Fruit fly (Drosophila melanogaster) whole organism, embryonic: Measurements from ENCODE around the gene Smox.
A peak's percentile ranks its signal among the peaks of the same experiment; 100 is the strongest.

Experiments used
- B-H2 ChIP-seq: fragments of 200-800 bp; sonication (Bioruptor generic); optimal IDR thresholded peaks from 2 replicates; lab custom pipeline; 2018; ENCODE audit warnings: missing biosample characterization, mild to moderate bottlenecking, missing genetic modification characterization
- Bdp1 ChIP-seq: fragments of 200-800 bp; sonication (Bioruptor generic); optimal IDR thresholded peaks from 3 replicates; lab custom pipeline; 2016; ENCODE audit warnings: missing biosample characterization, missing genetic modification characterization
- CG1024 ChIP-seq: fragments of 200-800 bp; sonication (Bioruptor generic); IDR thresholded peaks from 2 replicates; pipeline ENCODE4 v1.3.6; 2022; ENCODE audit warnings: missing biosample characterization, missing genetic modification characterization
- CG11560 ChIP-seq: fragments of 200-800 bp; sonication (Bioruptor generic); IDR thresholded peaks from 3 replicates; pipeline ENCODE4 v1.3.6; 2022; ENCODE audit warnings: missing biosample characterization, missing genetic modification characterization
- CG12236 ChIP-seq: fragments of 200-800 bp; sonication (Bioruptor generic); optimal IDR thresholded peaks from 2 replicates; lab custom pipeline; 2016; ENCODE audit warnings: missing biosample characterization, missing genetic modification characterization
- CG12299 ChIP-seq: fragments of 200-800 bp; sonication (Bioruptor generic); optimal IDR thresholded peaks from 2 replicates; lab custom pipeline; 2018; ENCODE audit warnings: missing biosample characterization, mild to moderate bottlenecking, missing genetic modification characterization
- CG12659 ChIP-seq: fragments of 200-800 bp; sonication (Bioruptor generic); optimal IDR thresholded peaks from 3 replicates; lab custom pipeline; 2017; ENCODE audit warnings: mild to moderate bottlenecking, missing biosample characterization, missing genetic modification reagents, missing genetic modification characterization
- CG1529 ChIP-seq: fragments of 200-800 bp; sonication (Bioruptor generic); optimal IDR thresholded peaks from 3 replicates; lab custom pipeline; 2018; ENCODE audit warnings: missing biosample characterization, missing genetic modification characterization
- CG1647 ChIP-seq: fragments of 200-800 bp; sonication (Bioruptor generic); optimal IDR thresholded peaks from 3 replicates; lab custom pipeline; 2016; ENCODE audit warnings: missing biosample characterization, missing genetic modification characterization
- CG17912 ChIP-seq: fragments of 200-800 bp; sonication (Bioruptor generic); optimal IDR thresholded peaks from 2 replicates; lab custom pipeline; 2018; ENCODE audit warnings: missing biosample characterization, mild to moderate bottlenecking, missing genetic modification characterization
- CG18262 ChIP-seq: fragments of 200-800 bp; optimal IDR thresholded peaks from 3 replicates; lab custom pipeline; 2019; ENCODE audit warnings: missing biosample characterization, mild to moderate bottlenecking, missing genetic modification characterization, moderate library complexity
- CG18476 ChIP-seq: fragments of 200-800 bp; sonication (Bioruptor generic); optimal IDR thresholded peaks from 2 replicates; lab custom pipeline; 2016; ENCODE audit warnings: missing biosample characterization, mild to moderate bottlenecking, missing genetic modification characterization
- CG18619 ChIP-seq: fragments of 200-800 bp; sonication (Bioruptor generic); optimal IDR thresholded peaks from 3 replicates; lab custom pipeline; 2017; ENCODE audit warnings: missing biosample characterization, mild to moderate bottlenecking, missing genetic modification characterization
- CG3163 ChIP-seq: fragments of 200-800 bp; sonication (Bioruptor generic); optimal IDR thresholded peaks from 3 replicates; lab custom pipeline; 2016; ENCODE audit warnings: missing biosample characterization, missing genetic modification characterization
- CG33213 ChIP-seq: fragments of 200-800 bp; sonication (Bioruptor generic); optimal IDR thresholded peaks from 3 replicates; lab custom pipeline; 2016; ENCODE audit warnings: missing biosample characterization, missing genetic modification characterization
- CG34422 ChIP-seq: fragments of 200-800 bp; sonication (Bioruptor generic); IDR thresholded peaks from 3 replicates; pipeline ENCODE4 v1.3.6; 2022; ENCODE audit warnings: missing biosample characterization, missing genetic modification characterization
- CG3838 ChIP-seq: fragments of 200-800 bp; sonication (Bioruptor generic); optimal IDR thresholded peaks from 3 replicates; lab custom pipeline; 2016; ENCODE audit warnings: missing biosample characterization, missing genetic modification characterization
- CG42726 ChIP-seq: fragments of 200-800 bp; sonication (Bioruptor generic); IDR thresholded peaks from 2 replicates; pipeline ENCODE4 v1.3.6; 2022; ENCODE audit warnings: missing biosample characterization, missing genetic modification characterization; ENCODE audit not compliant: partially characterized antibody
- CG4404 ChIP-seq: fragments of 200-800 bp; sonication (Bioruptor generic); IDR thresholded peaks from 2 replicates; pipeline ENCODE4 v1.3.6; 2022; ENCODE audit warnings: missing biosample characterization, missing genetic modification characterization
- CG7357 ChIP-seq: fragments of 200-800 bp; sonication (Bioruptor generic); IDR thresholded peaks from 3 replicates; pipeline ENCODE4 v1.3.6; 2022; ENCODE audit warnings: missing biosample characterization, missing genetic modification characterization
- CG7963 ChIP-seq: fragments of 200-800 bp; sonication (Bioruptor generic); IDR thresholded peaks from 3 replicates; pipeline ENCODE4 v1.3.6; 2022; ENCODE audit warnings: missing biosample characterization, missing genetic modification characterization; ENCODE audit not compliant: partially characterized antibody
- CG8290 ChIP-seq, 3 experiments: fragments of 200-800 bp; sonication (Bioruptor generic); optimal IDR thresholded peaks; 2 replicates each; lab custom pipeline; 2016 to 2019; ENCODE audit warnings: missing biosample characterization in 3 of 3, missing genetic modification characterization in 3 of 3, mild to moderate bottlenecking in 2 of 3, moderate library complexity in 1 of 3
- CG8924 ChIP-seq: fragments of 200-800 bp; optimal IDR thresholded peaks from 3 replicates; lab custom pipeline; 2019; ENCODE audit warnings: missing biosample characterization, mild to moderate bottlenecking, missing genetic modification characterization, moderate library complexity
- CG8944 ChIP-seq: fragments of 200-800 bp; sonication (Bioruptor generic); optimal IDR thresholded peaks from 3 replicates; lab custom pipeline; 2016; ENCODE audit warnings: missing biosample characterization, missing genetic modification characterization
- CHES-1-like ChIP-seq: fragments of 200-800 bp; sonication (Bioruptor generic); optimal IDR thresholded peaks from 2 replicates; lab custom pipeline; 2016; ENCODE audit warnings: missing biosample characterization, missing genetic modification characterization
- D19A ChIP-seq: fragments of 200-800 bp; optimal IDR thresholded peaks from 3 replicates; lab custom pipeline; 2019; ENCODE audit warnings: missing biosample characterization, mild to moderate bottlenecking, missing genetic modification characterization, moderate library complexity
- Elba2 ChIP-seq: fragments of 200-800 bp; sonication (Bioruptor generic); optimal IDR thresholded peaks from 3 replicates; lab custom pipeline; 2016; ENCODE audit warnings: missing biosample characterization, missing genetic modification characterization
- HLH3B ChIP-seq: fragments of 200-800 bp; sonication (Bioruptor generic); IDR thresholded peaks from 2 replicates; pipeline ENCODE4 v1.3.6; 2022; ENCODE audit warnings: missing biosample characterization, missing genetic modification characterization
- Hr51 ChIP-seq, 2 experiments: fragments of 200-800 bp; sonication (Bioruptor generic); optimal IDR thresholded peaks; 2 replicates in 1 of 2; 3 replicates in 1 of 2; lab custom pipeline; 2016 to 2018; ENCODE audit warnings: missing biosample characterization in 2 of 2, missing genetic modification characterization in 2 of 2, mild to moderate bottlenecking in 1 of 2, moderate library complexity in 1 of 2
- NC2β ChIP-seq: fragments of 200-800 bp; sonication (Bioruptor generic); optimal IDR thresholded peaks from 2 replicates; lab custom pipeline; 2016; ENCODE audit warnings: missing biosample characterization, missing genetic modification characterization
- Opbp ChIP-seq: fragments of 200-800 bp; sonication (Bioruptor generic); IDR thresholded peaks from 3 replicates; pipeline ENCODE4 v1.3.6; 2022; ENCODE audit warnings: missing biosample characterization, missing genetic modification characterization; ENCODE audit not compliant: partially characterized antibody
- Six4 ChIP-seq: fragments of 200-800 bp; sonication (Bioruptor generic); optimal IDR thresholded peaks from 2 replicates; lab custom pipeline; 2016; ENCODE audit warnings: missing biosample characterization, missing genetic modification characterization
- Sox100B ChIP-seq: fragments of 200-800 bp; sonication (Bioruptor generic); optimal IDR thresholded peaks from 3 replicates; lab custom pipeline; 2018; ENCODE audit warnings: missing biosample characterization, mild to moderate bottlenecking, missing genetic modification characterization
- ara ChIP-seq: fragments of 200-800 bp; sonication (Bioruptor generic); IDR thresholded peaks from 2 replicates; pipeline ENCODE4 v1.3.6; 2022; ENCODE audit warnings: missing biosample characterization, missing genetic modification characterization
- az2 ChIP-seq: fragments of 200-800 bp; sonication (Bioruptor generic); optimal IDR thresholded peaks from 3 replicates; lab custom pipeline; 2016; ENCODE audit warnings: missing biosample characterization, missing genetic modification characterization
- br ChIP-seq: fragments of >200 bp; optimal IDR thresholded peaks from 2 replicates; lab custom pipeline; 2017
- chif ChIP-seq, 2 experiments: fragments of 200-800 bp; sonication (Bioruptor generic); optimal IDR thresholded peaks; 3 replicates each; lab custom pipeline; 2016; ENCODE audit warnings: missing biosample characterization in 2 of 2, missing genetic modification characterization in 2 of 2
- chm ChIP-seq: fragments of 200-800 bp; sonication (Bioruptor generic); IDR thresholded peaks from 2 replicates; pipeline ENCODE4 v1.3.6; 2022; ENCODE audit warnings: missing biosample characterization, missing genetic modification characterization
- cwo ChIP-seq: fragments of 200-800 bp; sonication (Bioruptor generic); optimal IDR thresholded peaks from 3 replicates; lab custom pipeline; 2017; ENCODE audit warnings: missing biosample characterization, missing genetic modification characterization, mild to moderate bottlenecking, moderate library complexity, missing genetic modification reagents
- hbn ChIP-seq: fragments of 200-800 bp; sonication (Bioruptor generic); IDR thresholded peaks from 2 replicates; pipeline ENCODE4 v1.3.6; 2022; ENCODE audit warnings: missing biosample characterization, missing genetic modification characterization; ENCODE audit not compliant: partially characterized antibody
- nerfin-2 ChIP-seq: fragments of 200-800 bp; sonication (Bioruptor generic); IDR thresholded peaks from 2 replicates; pipeline ENCODE4 v1.3.6; 2022; ENCODE audit warnings: missing biosample characterization, missing genetic modification characterization; ENCODE audit not compliant: partially characterized antibody
- oc ChIP-seq: fragments of 200-800 bp; sonication (Bioruptor generic); optimal IDR thresholded peaks from 2 replicates; lab custom pipeline; 2018; ENCODE audit warnings: missing biosample characterization, mild to moderate bottlenecking, missing genetic modification characterization, moderate library complexity
- pho ChIP-seq: fragments of 200-800 bp; sonication (Bioruptor generic); optimal IDR thresholded peaks from 2 replicates; lab custom pipeline; 2016; ENCODE audit warnings: missing biosample characterization, missing genetic modification characterization
- phol ChIP-seq: fragments of 200-800 bp; sonication (Bioruptor generic); optimal IDR thresholded peaks from 3 replicates; lab custom pipeline; 2018; ENCODE audit warnings: missing biosample characterization, mild to moderate bottlenecking, missing genetic modification characterization, moderate library complexity
- repo ChIP-seq: fragments of 200-800 bp; sonication (Bioruptor generic); optimal IDR thresholded peaks from 2 replicates; lab custom pipeline; 2016; ENCODE audit warnings: missing biosample characterization, missing genetic modification characterization
- sima ChIP-seq: fragments of 200-800 bp; sonication (Bioruptor generic); optimal IDR thresholded peaks from 2 replicates; lab custom pipeline; 2016; ENCODE audit warnings: missing biosample characterization, missing genetic modification characterization
- sug ChIP-seq: fragments of 200-800 bp; optimal IDR thresholded peaks from 2 replicates; lab custom pipeline; 2019; ENCODE audit warnings: missing biosample characterization, mild to moderate bottlenecking, missing genetic modification characterization, moderate library complexity
- toy ChIP-seq: fragments of 200-800 bp; sonication (Bioruptor generic); IDR thresholded peaks from 2 replicates; pipeline ENCODE4 v1.3.6; 2022; ENCODE audit warnings: missing biosample characterization, missing genetic modification characterization
- usp ChIP-seq: fragments of >200 bp; optimal IDR thresholded peaks from 2 replicates; lab custom pipeline; 2017; ENCODE audit warnings: missing biosample characterization, missing genetic modification characterization
- zen2 ChIP-seq: fragments of 200-800 bp; sonication (Bioruptor generic); IDR thresholded peaks from 3 replicates; pipeline ENCODE4 v1.3.6; 2022; ENCODE audit warnings: missing biosample characterization, missing genetic modification characterization; ENCODE audit not compliant: partially characterized antibody

The Smox gene

DNA sequence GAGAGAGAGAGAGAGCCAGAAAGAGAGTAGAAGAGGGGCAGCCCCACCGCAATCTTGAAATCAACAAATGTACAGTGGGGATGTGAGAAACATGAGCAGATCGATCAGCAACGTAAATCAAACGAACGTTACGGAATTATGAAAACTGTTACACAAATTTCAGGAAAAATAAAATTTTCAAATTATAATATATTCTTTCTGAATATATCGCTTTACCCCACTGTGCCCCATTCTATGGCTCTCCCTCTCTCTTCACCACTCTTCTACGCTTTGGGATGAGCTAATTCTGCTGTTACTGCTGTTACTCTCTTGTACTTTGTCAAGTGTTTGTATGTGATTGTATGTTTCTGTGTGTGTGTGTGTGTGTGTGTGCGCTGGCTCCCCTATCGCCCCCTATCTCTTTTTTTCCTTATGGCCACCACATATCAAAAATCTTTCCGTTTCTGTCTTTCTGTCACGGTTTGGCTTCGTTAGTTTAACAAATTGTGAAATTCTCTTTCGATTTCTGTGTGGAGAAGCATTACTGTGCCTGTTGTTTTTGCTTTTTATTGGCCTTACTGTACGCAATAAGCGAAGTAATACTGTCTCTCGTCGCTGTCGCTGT, 51.0 kb downstream of the Smox start (continued):
- peak; percentile 92 for TF ChIP-seq Sox100B (GFP tag; lab: Kevin White, UChicago)
- TF ChIP-seq CG7357 (GFP tag; lab: Robert Waterston, UW), result peak; percentile 92
- peak; percentile 99 for TF ChIP-seq CG34422 (GFP tag; lab: Robert Waterston, UW)
- TF ChIP-seq Opbp (GFP tag; lab: Robert Waterston, UW), result 0 out of 3 replicates have a peak, but pooled peaks have one; percentile 49
- TF ChIP-seq sima, result peak; percentile 59
- TF ChIP-seq pho (GFP tag; lab: Kevin White, UChicago), result peak; percentile 90
- TF ChIP-seq Bdp1, result peak; percentile 79
- no peak for TF ChIP-seq CG42726
- TF ChIP-seq HLH3B (GFP tag; lab: Robert Waterston, UW), result peak; percentile 99
- TF ChIP-seq phol (tag; lab: Kevin White, UChicago), result peak; percentile 94
- TF ChIP-seq toy (GFP tag; lab: Robert Waterston, UW), result peak; percentile 96
- no peak for TF ChIP-seq usp (GFP tag; lab: Kevin White, UChicago)
- peak; percentile 91 for TF ChIP-seq CG1647 (GFP tag; lab: Kevin White, UChicago)
- TF ChIP-seq CG18476 (GFP tag; lab: Kevin White, UChicago), result peak; percentile 94
- TF ChIP-seq nerfin-2 (GFP tag; lab: Robert Waterston, UW), result no peak; the same call in 1 of the 2 replicates
- TF ChIP-seq CG11560 (tag; lab: Robert Waterston, UW), result peak; percentile 90
- TF ChIP-seq br (lab: Kevin White, UChicago), result no peak
- TF ChIP-seq oc (tag; lab: Kevin White, UChicago), result peak; percentile 97
- TF ChIP-seq cwo, result peak; percentile 96
- no peak for TF ChIP-seq Elba2
- TF ChIP-seq B-H2 (GFP tag; lab: Kevin White, UChicago), result peak; percentile 64
- peak; percentile 75 for TF ChIP-seq CG8944 (GFP tag; lab: Kevin White, UChicago)
- peak; percentile 82 for TF ChIP-seq CG3838 (GFP tag; lab: Kevin White, UChicago)
- peak; percentile 93 for TF ChIP-seq Six4 (GFP tag; lab: Kevin White, UChicago)
- TF ChIP-seq CG1529, result peak; percentile 93
- peak; percentile 97 for TF ChIP-seq CG8924 (tag; lab: Kevin White, UChicago)
- TF ChIP-seq zen2, result no peak
- peak; percentile 81 for TF ChIP-seq NC2β (GFP tag; lab: Kevin White, UChicago)
- TF ChIP-seq CG8290 (GFP tag; optimal IDR thresholded peaks at IDR 0.05; lab: Kevin White, UChicago), result peak; percentile 70
- TF ChIP-seq CG8290 (tag; optimal IDR thresholded peaks at IDR 0.05; lab: Kevin White, UChicago), result peak; percentile 35 to 92
- TF ChIP-seq CG7963 (GFP tag; lab: Robert Waterston, UW), result no peak
- TF ChIP-seq CG12659, result peak; percentile 97
- TF ChIP-seq D19A (tag; lab: Kevin White, UChicago), result peak; percentile 91
- TF ChIP-seq CG33213, result peak; percentile 86
- TF ChIP-seq CG1024, result peak; percentile 96
- TF ChIP-seq repo (GFP tag; lab: Kevin White, UChicago), result peak; percentile 72
- TF ChIP-seq hbn (GFP tag; lab: Robert Waterston, UW), result no peak
- peak; percentile 98 for TF ChIP-seq ara (GFP tag; lab: Robert Waterston, UW)
- peak; percentile 99 for TF ChIP-seq chm (GFP tag; lab: Robert Waterston, UW)
- peak; percentile 93 for TF ChIP-seq CG12299
- TF ChIP-seq CG18619 (GFP tag; lab: Kevin White, UChicago), result peak; percentile 96
- peak; percentile 88 to 90 for TF ChIP-seq chif (GFP tag; optimal IDR thresholded peaks at IDR 0.05; lab: Kevin White, UChicago)
- peak; percentile 65 for TF ChIP-seq CG3163 (GFP tag; lab: Kevin White, UChicago)
- TF ChIP-seq CG18262, result peak; percentile 94
- TF ChIP-seq CG12236 (GFP tag; lab: Kevin White, UChicago), result peak; percentile 73
- peak; percentile 95 for TF ChIP-seq az2
- peak; percentile 87 for TF ChIP-seq CG4404 (GFP tag; lab: Robert Waterston, UW)
- peak; percentile 88 to 97 for TF ChIP-seq Hr51 (GFP tag; optimal IDR thresholded peaks at IDR 0.05; lab: Kevin White, UChicago)
- peak; percentile 86 for TF ChIP-seq sug (tag; lab: Kevin White, UChicago)
- TF ChIP-seq CG17912 (GFP tag; lab: Kevin White, UChicago), result no peak
- TF ChIP-seq CHES-1-like, result peak; percentile 84
